Fruit fly (Drosophila melanogaster): Measurements from ENCODE around the gene AhcyL2.

DNA sequence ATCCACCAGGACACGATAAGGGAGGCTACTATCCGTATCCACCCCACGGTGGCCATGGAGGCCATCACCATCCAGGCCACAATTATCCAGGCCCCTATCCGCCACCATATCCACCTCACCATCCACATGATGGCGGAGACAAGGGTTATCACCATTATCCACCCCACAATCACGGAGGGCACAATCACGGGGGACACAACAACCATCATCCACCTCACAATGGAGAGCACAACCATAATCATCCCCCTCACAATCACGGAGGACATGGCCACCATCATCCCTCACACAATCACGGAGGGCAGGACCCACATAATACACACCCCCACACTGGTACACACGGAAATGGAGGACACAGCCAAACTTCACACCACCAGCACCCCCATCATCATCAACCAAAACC is 47.8 kb upstream of the AhcyL2 start:
- no peak for TF ChIP-seq fd85E (GFP tag; optimal IDR thresholded peaks at IDR 0.05)
- TF ChIP-seq pdm3 (GFP tag; optimal IDR thresholded peaks at IDR 0.05): no peak
- no peak for TF ChIP-seq CG3919 (GFP tag; optimal IDR thresholded peaks at IDR 0.05)
- no peak for TF ChIP-seq CG11762 (GFP tag; optimal IDR thresholded peaks at IDR 0.05; ENCODE audit: insufficient read depth)
- TF ChIP-seq CG6854 (GFP tag; optimal IDR thresholded peaks at IDR 0.05): no peak
